Worm (Caenorhabditis elegans) whole organism, early embryonic: Measurements from ENCODE around the gene daf-15.

Experiments used
- B0310.2 ChIP-seq: sonication (generic microtip); optimal IDR thresholded peaks from 2 replicates; lab custom pipeline; 2016; ENCODE audit warnings: mild to moderate bottlenecking, missing genetic modification characterization, missing compliant biosample characterization
- F13C5.2 ChIP-seq: sonication (generic microtip); optimal IDR thresholded peaks from 2 replicates; lab custom pipeline; 2017; ENCODE audit warnings: mild to moderate bottlenecking, missing genetic modification characterization, inconsistent platforms, missing compliant biosample characterization
- aly-1 ChIP-seq: sonication (generic microtip); optimal IDR thresholded peaks from 2 replicates; lab custom pipeline; 2016; ENCODE audit warnings: missing genetic modification characterization, missing compliant biosample characterization
- ama-1 ChIP-seq: fragments of 150-350 bp; optimal IDR thresholded peaks from 2 replicates; lab custom pipeline; 2014
- ceh-13 ChIP-seq: fragments of 200-800 bp; sonication (Bioruptor generic); optimal IDR thresholded peaks from 2 replicates; lab custom pipeline; 2018; ENCODE audit warnings: mild to moderate bottlenecking, missing genetic modification characterization, missing compliant biosample characterization
- ceh-36 ChIP-seq: sonication (generic microtip); optimal IDR thresholded peaks from 2 replicates; lab custom pipeline; 2016; ENCODE audit warnings: missing genetic modification characterization, inconsistent platforms, missing compliant biosample characterization
- ets-7 ChIP-seq: sonication (generic microtip); optimal IDR thresholded peaks from 2 replicates; lab custom pipeline; 2016; ENCODE audit warnings: missing genotype, missing genetic modification characterization, missing compliant biosample characterization
- flt-1 ChIP-seq: fragments of 200-800 bp; sonication (Bioruptor generic); IDR thresholded peaks from 2 replicates; pipeline ENCODE4 v1.3.6; 2022; ENCODE audit warnings: missing genetic modification characterization, missing compliant biosample characterization
- hmbx-1 ChIP-seq: sonication (generic microtip); optimal IDR thresholded peaks from 2 replicates; lab custom pipeline; 2016; ENCODE audit warnings: mild to moderate bottlenecking, missing genetic modification characterization, missing compliant biosample characterization
- hmg-4 ChIP-seq: fragments of 200-800 bp; sonication (Bioruptor generic); optimal IDR thresholded peaks from 2 replicates; lab custom pipeline; 2018; ENCODE audit warnings: mild to moderate bottlenecking, missing genetic modification characterization, missing compliant biosample characterization
- hnd-1 ChIP-seq: sonication (generic microtip); optimal IDR thresholded peaks from 2 replicates; lab custom pipeline; 2016; ENCODE audit warnings: missing genetic modification characterization, missing compliant biosample characterization
- pes-1 ChIP-seq: fragments of 200-800 bp; sonication (Bioruptor generic); IDR thresholded peaks from 2 replicates; pipeline ENCODE4 v1.3.6; 2022; ENCODE audit warnings: missing genetic modification reagents, missing genetic modification characterization, missing compliant biosample characterization
- scrt-1 ChIP-seq: fragments of 200-800 bp; sonication (Bioruptor generic); IDR thresholded peaks from 2 replicates; pipeline ENCODE4 v1.3.6; 2022; ENCODE audit warnings: missing genetic modification characterization, missing compliant biosample characterization
- sea-1 ChIP-seq: fragments of 200-800 bp; sonication (Bioruptor generic); conservative IDR thresholded peaks from 2 replicates; pipeline ENCODE4 v1.3.6; 2022; ENCODE audit warnings: missing genetic modification characterization, missing compliant biosample characterization
- tbx-11 ChIP-seq: fragments of 200-800 bp; sonication (Bioruptor generic); IDR thresholded peaks from 2 replicates; pipeline ENCODE4 v1.3.6; 2022; ENCODE audit warnings: missing genetic modification characterization, missing compliant biosample characterization
- tbx-37 ChIP-seq: fragments of 200-800 bp; sonication (Bioruptor generic); conservative IDR thresholded peaks from 2 replicates; pipeline ENCODE4 v1.3.6; 2022; ENCODE audit warnings: missing genetic modification reagents, missing genetic modification characterization, missing compliant biosample characterization
- tra-4 ChIP-seq: sonication (generic microtip); optimal IDR thresholded peaks from 2 replicates; lab custom pipeline; 2017; ENCODE audit warnings: missing genetic modification characterization, missing compliant biosample characterization

daf-15 gene

ce11 chrIV:9374529-9374928 lies 11.5 kb upstream of the daf-15 start, which contains the start of gene C10C5.3:
Gene C10C5.3 (plus strand): TSS chrIV:9374829.
- TF ChIP-seq aly-1 (tag; lab: Kevin White, UChicago) (no peak), flt-1 (GFP tag; lab: Robert Waterston, UW) (no peak), ceh-36 (tag; lab: Kevin White, UChicago) (no peak), F13C5.2 (tag; lab: Kevin White, UChicago) (no peak), B0310.2 (tag; lab: Kevin White, UChicago) (no peak), ama-1 (lab: Kevin White, UChicago) (no peak), hnd-1 (tag; lab: Kevin White, UChicago) (no peak), pes-1 (GFP tag; lab: Robert Waterston, UW) (no peak), ceh-13 (no peak), sea-1 (GFP tag; lab: Robert Waterston, UW) (no peak), ets-7 (tag; lab: Kevin White, UChicago) (no peak), tbx-11 (GFP tag; lab: Robert Waterston, UW) (no peak), tbx-37 (GFP tag; lab: Robert Waterston, UW) (no peak)

DNA sequence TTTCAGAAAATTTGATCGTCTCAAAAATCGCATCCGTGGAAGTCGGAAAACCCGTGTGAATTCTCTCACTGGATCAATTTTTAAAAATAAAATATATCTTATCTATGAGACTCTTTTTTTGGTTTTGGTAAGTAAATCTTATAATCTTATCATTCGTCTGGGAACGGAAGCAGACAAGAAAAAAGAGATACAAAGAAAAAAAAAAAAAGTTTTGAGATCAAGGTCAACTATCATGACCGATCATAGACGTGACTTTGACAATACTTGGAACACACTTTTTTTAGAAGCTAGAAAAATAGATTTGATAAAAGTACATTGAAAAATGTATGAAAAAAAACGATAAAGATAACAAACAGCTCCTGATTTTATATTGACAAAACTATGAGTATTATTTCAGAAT lies 9.5 kb upstream of the daf-15 start:
- no peak for TF ChIP-seq flt-1 (GFP tag; lab: Robert Waterston, UW)
- TF ChIP-seq F13C5.2 (tag; lab: Kevin White, UChicago) = no peak
- no peak for TF ChIP-seq tbx-11 (GFP tag; lab: Robert Waterston, UW)
- no peak for TF ChIP-seq hnd-1 (tag; lab: Kevin White, UChicago)
- no peak for TF ChIP-seq hmbx-1 (tag; lab: Kevin White, UChicago)
- no peak for TF ChIP-seq hmg-4 (GFP tag; lab: Kevin White, UChicago)
- no peak for TF ChIP-seq tra-4 (tag; lab: Kevin White, UChicago)
- no peak for TF ChIP-seq tbx-37 (GFP tag; lab: Robert Waterston, UW)
- no peak for TF ChIP-seq pes-1 (GFP tag; lab: Robert Waterston, UW)
- no peak for TF ChIP-seq ceh-13
- TF ChIP-seq ceh-36 (tag; lab: Kevin White, UChicago) = no peak
- no peak for TF ChIP-seq scrt-1
- TF ChIP-seq sea-1 (GFP tag; lab: Robert Waterston, UW) = no peak
- no peak for TF ChIP-seq ets-7 (tag; lab: Kevin White, UChicago)

DNA sequence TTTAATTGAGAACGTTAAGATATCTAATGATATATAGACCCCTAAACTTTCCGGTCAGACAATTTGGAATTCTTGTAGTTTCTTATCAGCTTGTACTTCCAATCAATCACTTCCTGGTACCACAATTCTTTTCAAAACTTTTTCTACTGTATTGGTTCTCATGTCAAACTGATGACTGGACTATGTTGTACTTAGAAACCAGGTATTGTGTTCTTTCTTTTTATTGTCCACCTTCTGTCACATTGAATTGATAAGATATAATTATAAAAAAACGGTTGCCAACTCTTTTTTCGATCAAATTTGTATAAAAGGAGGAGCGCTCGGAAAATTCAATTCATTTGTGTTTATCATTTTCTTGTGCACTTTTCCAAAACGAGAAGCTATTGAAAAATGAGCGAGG lies 7.7 kb upstream of the daf-15 start, which contains the start of gene C10C5.4:
Gene C10C5.4, plus strand, starts transcription at position 281 of the 400 bp plus-strand sequence.
- TF ChIP-seq F13C5.2 (tag; lab: Kevin White, UChicago) (no peak), aly-1 (tag; lab: Kevin White, UChicago) (no peak), hmbx-1 (tag; lab: Kevin White, UChicago) (no peak), hnd-1 (tag; lab: Kevin White, UChicago) (no peak), ama-1 (lab: Kevin White, UChicago) (no peak), tbx-37 (GFP tag; lab: Robert Waterston, UW) (no peak), ets-7 (tag; lab: Kevin White, UChicago) (no peak), hmg-4 (GFP tag; lab: Kevin White, UChicago) (no peak), tra-4 (tag; lab: Kevin White, UChicago) (no peak), scrt-1 (no peak), flt-1 (GFP tag; lab: Robert Waterston, UW) (no peak), sea-1 (GFP tag; lab: Robert Waterston, UW) (no peak), B0310.2 (tag; lab: Kevin White, UChicago) (no peak), pes-1 (GFP tag; lab: Robert Waterston, UW) (no peak), ceh-13 (no peak), tbx-11 (GFP tag; lab: Robert Waterston, UW) (no peak), ceh-36 (tag; lab: Kevin White, UChicago) (no peak)

- TF ChIP-seq tra-4 (tag; lab: Kevin White, UChicago) (no peak), tbx-37 (GFP tag; lab: Robert Waterston, UW) (no peak), F13C5.2 (tag; lab: Kevin White, UChicago) (no peak), hmbx-1 (tag; lab: Kevin White, UChicago) (no peak), B0310.2 (tag; lab: Kevin White, UChicago) (no peak), ama-1 (lab: Kevin White, UChicago) (no peak), ceh-13 (no peak), hnd-1 (tag; lab: Kevin White, UChicago) (no peak), aly-1 (tag; lab: Kevin White, UChicago) (no peak), tbx-11 (GFP tag; lab: Robert Waterston, UW) (no peak), ets-7 (tag; lab: Kevin White, UChicago) (no peak), ceh-36 (tag; lab: Kevin White, UChicago) (no peak), hmg-4 (GFP tag; lab: Kevin White, UChicago) (no peak)
These were observed 4.9 kb upstream of the daf-15 start, which contains the start of gene C10C5.5 for ce11 chrIV:9381136-9381535. Gene C10C5.5 (plus strand): TSS chrIV:9381436.

DNA sequence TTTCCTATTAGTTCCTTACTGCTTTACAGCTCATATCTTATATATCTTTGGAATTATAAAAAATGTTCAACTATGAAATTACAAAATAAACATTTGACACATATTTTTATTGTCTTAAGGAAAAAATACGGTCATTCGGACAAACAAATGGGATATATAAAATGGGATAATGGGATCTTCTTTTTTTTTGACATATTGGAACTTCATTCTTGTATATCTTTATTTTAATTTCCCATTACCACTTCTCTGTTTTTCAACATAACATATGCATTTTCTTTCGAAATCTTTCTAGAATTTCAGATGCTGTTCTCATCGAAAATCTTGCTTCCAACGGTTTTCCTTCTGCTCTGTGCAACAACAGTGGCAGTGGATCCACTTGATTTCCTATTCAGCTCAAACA lies 1.2 kb upstream of the daf-15 start, which contains the start of gene C10C5.7:
Gene C10C5.7, plus strand, starts transcription at position 301 of the 400 bp plus-strand sequence.
- no peak for TF ChIP-seq tbx-11 (GFP tag; lab: Robert Waterston, UW)
- no peak for TF ChIP-seq scrt-1
- TF ChIP-seq ceh-36 (tag; lab: Kevin White, UChicago) = no peak
- no peak for TF ChIP-seq hmbx-1 (tag; lab: Kevin White, UChicago)
- TF ChIP-seq B0310.2 (tag; lab: Kevin White, UChicago) = no peak
- no peak for TF ChIP-seq sea-1 (GFP tag; lab: Robert Waterston, UW)
- no peak for TF ChIP-seq pes-1 (GFP tag; lab: Robert Waterston, UW)
- no peak for TF ChIP-seq F13C5.2 (tag; lab: Kevin White, UChicago)
- no peak for TF ChIP-seq tbx-37 (GFP tag; lab: Robert Waterston, UW)
- no peak for TF ChIP-seq hmg-4 (GFP tag; lab: Kevin White, UChicago)
- TF ChIP-seq ets-7 (tag; lab: Kevin White, UChicago) = no peak
- no peak for TF ChIP-seq flt-1 (GFP tag; lab: Robert Waterston, UW)
- TF ChIP-seq hnd-1 (tag; lab: Kevin White, UChicago) = no peak
- TF ChIP-seq tra-4 (tag; lab: Kevin White, UChicago) = no peak
- no peak for TF ChIP-seq aly-1 (tag; lab: Kevin White, UChicago)
- TF ChIP-seq ama-1 (lab: Kevin White, UChicago) = no peak
- no peak for TF ChIP-seq ceh-13

DNA sequence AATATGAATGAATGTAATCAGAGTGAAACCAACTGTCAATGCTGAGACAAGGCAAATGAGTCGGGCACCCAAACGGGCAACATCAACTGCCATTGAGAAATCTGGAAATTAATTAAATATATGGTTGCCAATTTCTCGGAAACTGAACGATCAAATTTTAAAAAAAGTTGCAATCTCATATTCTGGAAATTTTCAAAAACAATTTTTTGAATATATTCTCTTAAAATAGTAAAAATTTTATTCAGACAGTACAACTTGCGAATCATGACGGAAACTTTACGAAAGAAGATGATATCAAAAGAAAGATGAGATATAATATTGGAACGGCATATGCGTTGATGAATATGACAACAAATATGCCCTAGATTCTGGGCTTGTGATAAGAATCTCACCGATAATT lies 10.1 kb downstream of the daf-15 start, which contains the start of gene col-121:
Gene col-121, minus strand, starts transcription at position 101 of the 400 bp plus-strand sequence.
- TF ChIP-seq hmbx-1 (tag; lab: Kevin White, UChicago) = no peak
- TF ChIP-seq tbx-37 (GFP tag; lab: Robert Waterston, UW) = no peak
- TF ChIP-seq ceh-13 = no peak
- TF ChIP-seq ets-7 (tag; lab: Kevin White, UChicago) = no peak
- no peak for TF ChIP-seq B0310.2 (tag; lab: Kevin White, UChicago)
- no peak for TF ChIP-seq aly-1 (tag; lab: Kevin White, UChicago)
- TF ChIP-seq ama-1 (lab: Kevin White, UChicago) = no peak
- TF ChIP-seq hnd-1 (tag; lab: Kevin White, UChicago) = no peak
- no peak for TF ChIP-seq ceh-36 (tag; lab: Kevin White, UChicago)
- TF ChIP-seq F13C5.2 (tag; lab: Kevin White, UChicago) = no peak
- no peak for TF ChIP-seq scrt-1
- TF ChIP-seq tbx-11 (GFP tag; lab: Robert Waterston, UW) = no peak
- no peak for TF ChIP-seq pes-1 (GFP tag; lab: Robert Waterston, UW)
